Worm (Caenorhabditis elegans) whole organism, L4 larva: ENCODE results near the gene kars-1.

ENCODE experiments used
- F26F4.8 ChIP-seq: fragments of 200-800 bp; sonication (Bioruptor generic); conservative IDR thresholded peaks from 2 replicates; pipeline ENCODE4 v1.3.6; 2022; ENCODE audit warnings: missing genetic modification characterization, missing compliant biosample characterization
- F37D6.2 ChIP-seq: sonication (generic microtip); optimal IDR thresholded peaks from 2 replicates; lab custom pipeline; 2016; ENCODE audit warnings: mild to moderate bottlenecking, missing genetic modification characterization, missing compliant biosample characterization
- T20F7.1 ChIP-seq: fragments of 200-800 bp; sonication (Bioruptor generic); optimal IDR thresholded peaks from 2 replicates; lab custom pipeline; 2018; ENCODE audit warnings: mild to moderate bottlenecking, missing genetic modification characterization, missing compliant biosample characterization
- Y5F2A.4 ChIP-seq: fragments of 200-800 bp; sonication (Bioruptor generic); optimal IDR thresholded peaks from 2 replicates; lab custom pipeline; 2018; ENCODE audit warnings: mild to moderate bottlenecking, missing genetic modification characterization, missing compliant biosample characterization
- Y75B8A.6 ChIP-seq: fragments of 200-800 bp; sonication (Bioruptor generic); IDR thresholded peaks from 2 replicates; pipeline ENCODE4 v1.3.6; 2022; ENCODE audit warnings: missing genetic modification reagents, missing genetic modification characterization, missing compliant biosample characterization
- aha-1 ChIP-seq: fragments of 150-350 bp; peaks from one replicate; lab custom pipeline; 2014; ENCODE audit warnings: missing biosample characterization, missing genetic modification characterization
- ama-1 ChIP-seq: fragments of 150-350 bp; optimal IDR thresholded peaks from 2 replicates; lab custom pipeline; 2014; ENCODE audit warnings: inconsistent platforms, mixed read lengths
- arid-1 ChIP-seq: fragments of 200-800 bp; sonication (Bioruptor generic); conservative IDR thresholded peaks from 2 replicates; pipeline ENCODE4 v1.3.6; 2022; ENCODE audit warnings: missing genetic modification reagents, missing genetic modification characterization, missing compliant biosample characterization
- ceh-32 ChIP-seq: sonication (generic microtip); optimal IDR thresholded peaks from 2 replicates; lab custom pipeline; 2016; ENCODE audit warnings: mild to moderate bottlenecking, missing genetic modification characterization, missing compliant biosample characterization; ENCODE audit not compliant: poor library complexity
- ceh-62 ChIP-seq: sonication (generic microtip); optimal IDR thresholded peaks from 2 replicates; lab custom pipeline; 2017; ENCODE audit warnings: missing biosample characterization, missing genetic modification characterization
- ceh-82 ChIP-seq: sonication (generic microtip); optimal IDR thresholded peaks from 2 replicates; lab custom pipeline; 2017; ENCODE audit warnings: missing biosample characterization, missing genetic modification characterization
- ces-1 ChIP-seq: fragments of 150-350 bp; sonication (generic microtip); optimal IDR thresholded peaks from 4 replicates; lab custom pipeline; 2014; ENCODE audit warnings: missing biosample characterization, missing genetic modification reagents, missing genetic modification characterization
- ctbp-1 ChIP-seq: fragments of 200-800 bp; sonication (Bioruptor generic); IDR thresholded peaks from 2 replicates; pipeline ENCODE4 v1.3.6; 2022; ENCODE audit warnings: missing genetic modification reagents, missing genetic modification characterization, missing compliant biosample characterization
- daf-12 ChIP-seq: fragments of 150-350 bp; optimal IDR thresholded peaks from 2 replicates; lab custom pipeline; 2014; ENCODE audit warnings: missing biosample characterization, missing genetic modification reagents, missing genetic modification characterization
- daf-16 ChIP-seq, 3 experiments: sonication (generic microtip); optimal IDR thresholded peaks; 2 replicates each; lab custom pipeline; 2016 to 2017; ENCODE audit warnings: missing genetic modification characterization in 3 of 3, missing genetic modification reagents in 3 of 3, mild to moderate bottlenecking in 2 of 3, missing compliant biosample characterization in 2 of 3, missing biosample characterization in 1 of 3, moderate library complexity in 1 of 3
- dmd-6 ChIP-seq: fragments of 200-800 bp; sonication (Bioruptor generic); IDR thresholded peaks from 2 replicates; pipeline ENCODE4 v1.3.6; 2022; ENCODE audit warnings: missing genetic modification reagents, missing genetic modification characterization, missing compliant biosample characterization
- dpl-1 ChIP-seq: fragments of 150-350 bp; optimal IDR thresholded peaks from 2 replicates; lab custom pipeline; 2014; ENCODE audit warnings: missing biosample characterization, missing genetic modification reagents, missing genetic modification characterization
- duxl-1 ChIP-seq: sonication (generic microtip); optimal IDR thresholded peaks from 2 replicates; lab custom pipeline; 2016; ENCODE audit warnings: mild to moderate bottlenecking, missing genetic modification characterization, moderate library complexity, missing compliant biosample characterization; ENCODE audit not compliant: poor library complexity
- dve-1 ChIP-seq: sonication (generic microtip); optimal IDR thresholded peaks from 2 replicates; lab custom pipeline; 2017; ENCODE audit warnings: antibody characterized with exemption, mild to moderate bottlenecking, missing genetic modification characterization, missing compliant biosample characterization; ENCODE audit not compliant: insufficient read depth
- fkh-10 ChIP-seq: fragments of 150-350 bp; optimal IDR thresholded peaks from 2 replicates; lab custom pipeline; 2014; ENCODE audit warnings: missing biosample characterization, missing genetic modification reagents, missing genetic modification characterization
- fos-1 ChIP-seq: fragments of 150-350 bp; optimal IDR thresholded peaks from 2 replicates; lab custom pipeline; 2014; ENCODE audit warnings: missing biosample characterization, missing genetic modification characterization
- hlh-11 ChIP-seq: fragments of 200-800 bp; sonication (Bioruptor generic); optimal IDR thresholded peaks from 2 replicates; lab custom pipeline; 2018; ENCODE audit warnings: mild to moderate bottlenecking, missing genetic modification characterization, missing compliant biosample characterization
- hlh-30 ChIP-seq: sonication (generic microtip); optimal IDR thresholded peaks from 2 replicates; lab custom pipeline; 2017; ENCODE audit warnings: antibody characterized with exemption, mild to moderate bottlenecking, missing genetic modification characterization, missing compliant biosample characterization; ENCODE audit not compliant: insufficient read depth
- lim-7 ChIP-seq: fragments of 200-800 bp; sonication (Bioruptor generic); IDR thresholded peaks from 2 replicates; pipeline ENCODE4 v1.3.6; 2022; ENCODE audit warnings: missing genetic modification characterization, missing compliant biosample characterization
- lin-1 ChIP-seq: fragments of 200-800 bp; sonication (Bioruptor generic); IDR thresholded peaks from 2 replicates; pipeline ENCODE4 v1.3.6; 2022; ENCODE audit warnings: missing genetic modification reagents, missing genetic modification characterization, missing compliant biosample characterization
- lin-29 ChIP-seq: fragments of 200-800 bp; sonication (Bioruptor generic); IDR thresholded peaks from 2 replicates; pipeline ENCODE4 v1.3.6; 2022; ENCODE audit warnings: missing genetic modification reagents, missing genetic modification characterization, missing compliant biosample characterization
- lin-38 ChIP-seq: fragments of 200-800 bp; sonication (Bioruptor generic); IDR thresholded peaks from 2 replicates; pipeline ENCODE4 v1.3.6; 2022; ENCODE audit warnings: missing genetic modification reagents, missing genetic modification characterization, missing compliant biosample characterization
- lsy-2 ChIP-seq, 2 experiments: fragments of 150-350 bp in 1 of 2; sonication (generic microtip) in 1 of 2; optimal IDR thresholded peaks; 2 replicates each; lab custom pipeline; 2014 to 2017; ENCODE audit warnings: missing biosample characterization in 2 of 2, missing genetic modification characterization in 2 of 2
- mdl-1 ChIP-seq, 2 experiments: fragments of 150-350 bp in 1 of 2; sonication (generic microtip) in 1 of 2; optimal IDR thresholded peaks; 2 replicates each; lab custom pipeline; 2014 to 2017; ENCODE audit warnings: missing biosample characterization in 2 of 2, missing genetic modification characterization in 2 of 2
- mep-1 ChIP-seq: fragments of 150-350 bp; sonication (generic microtip); optimal IDR thresholded peaks from 3 replicates; lab custom pipeline; 2014; ENCODE audit warnings: missing biosample characterization, missing genetic modification characterization
- mes-2 ChIP-seq: sonication (generic microtip); optimal IDR thresholded peaks from 2 replicates; lab custom pipeline; 2016; ENCODE audit warnings: missing genotype, mild to moderate bottlenecking, missing genetic modification characterization, missing compliant biosample characterization; ENCODE audit not compliant: poor library complexity, severe bottlenecking
- mxl-3 ChIP-seq: fragments of 200-800 bp; sonication (Bioruptor generic); optimal IDR thresholded peaks from 2 replicates; lab custom pipeline; 2018; ENCODE audit warnings: mild to moderate bottlenecking, missing genetic modification characterization, missing compliant biosample characterization
- nhr-10 ChIP-seq: fragments of 150-350 bp; optimal IDR thresholded peaks from 2 replicates; lab custom pipeline; 2014; ENCODE audit warnings: missing biosample characterization, missing genetic modification characterization
- nhr-102 ChIP-seq: sonication (generic microtip); optimal IDR thresholded peaks from 2 replicates; lab custom pipeline; 2016; ENCODE audit warnings: mild to moderate bottlenecking, missing genetic modification characterization, moderate library complexity, missing compliant biosample characterization
- nhr-28 ChIP-seq: fragments of 150-350 bp; optimal IDR thresholded peaks from 2 replicates; lab custom pipeline; 2014; ENCODE audit warnings: missing biosample characterization, missing genetic modification characterization
- nhr-6 ChIP-seq: fragments of 150-350 bp; optimal IDR thresholded peaks from 2 replicates; lab custom pipeline; 2014; ENCODE audit warnings: missing biosample characterization, missing genetic modification characterization
- nhr-76 ChIP-seq: fragments of 150-350 bp; optimal IDR thresholded peaks from 2 replicates; lab custom pipeline; 2014; ENCODE audit warnings: missing biosample characterization, missing genetic modification characterization
- rbr-2 ChIP-seq: sonication (generic microtip); optimal IDR thresholded peaks from 2 replicates; lab custom pipeline; 2016; ENCODE audit warnings: missing genotype, missing genetic modification characterization, missing compliant biosample characterization
- saeg-2 ChIP-seq: fragments of 200-800 bp; sonication (Bioruptor generic); IDR thresholded peaks from 2 replicates; pipeline ENCODE4 v1.3.6; 2022; ENCODE audit warnings: missing genetic modification reagents, missing genetic modification characterization, missing compliant biosample characterization
- snpc-4 ChIP-seq: fragments of 150-350 bp; optimal IDR thresholded peaks from 2 replicates; lab custom pipeline; 2014; ENCODE audit warnings: missing biosample characterization, missing genetic modification characterization
- tra-1 ChIP-seq: fragments of 200-800 bp; sonication (Bioruptor generic); IDR thresholded peaks from 2 replicates; pipeline ENCODE4 v1.3.6; 2022; ENCODE audit warnings: missing genetic modification reagents, missing genetic modification characterization, missing compliant biosample characterization
- unc-130 ChIP-seq: sonication (generic microtip); optimal IDR thresholded peaks from 2 replicates; lab custom pipeline; 2016; ENCODE audit warnings: missing genetic modification reagents, missing genetic modification characterization, missing compliant biosample characterization
- zfp-2 ChIP-seq: sonication (generic microtip); optimal IDR thresholded peaks from 2 replicates; lab custom pipeline; 2016; ENCODE audit warnings: mild to moderate bottlenecking, missing genetic modification characterization, missing compliant biosample characterization
- zfp-3 ChIP-seq: fragments of 200-800 bp; sonication (Bioruptor generic); conservative IDR thresholded peaks from 2 replicates; pipeline ENCODE4 v1.3.6; 2022; ENCODE audit warnings: missing genetic modification reagents, missing genetic modification characterization, missing compliant biosample characterization
- ztf-7 ChIP-seq: fragments of 150-350 bp; optimal IDR thresholded peaks from 2 replicates; lab custom pipeline; 2014; ENCODE audit warnings: missing biosample characterization, missing genetic modification characterization

Gene kars-1

ce11 chrII:7051778-7052177, 20.4 kb downstream of the kars-1 start, which contains the start of gene ZK1127.12:
Gene ZK1127.12 (plus strand): TSS chrII:7052078.
- TF ChIP-seq ceh-32 (no peak), dmd-6 (GFP tag; lab: Robert Waterston, UW) (no peak), lin-38 (GFP tag; lab: Robert Waterston, UW) (0 out of 2 replicates have a peak, but pooled peaks have one; percentile 28)

DNA sequence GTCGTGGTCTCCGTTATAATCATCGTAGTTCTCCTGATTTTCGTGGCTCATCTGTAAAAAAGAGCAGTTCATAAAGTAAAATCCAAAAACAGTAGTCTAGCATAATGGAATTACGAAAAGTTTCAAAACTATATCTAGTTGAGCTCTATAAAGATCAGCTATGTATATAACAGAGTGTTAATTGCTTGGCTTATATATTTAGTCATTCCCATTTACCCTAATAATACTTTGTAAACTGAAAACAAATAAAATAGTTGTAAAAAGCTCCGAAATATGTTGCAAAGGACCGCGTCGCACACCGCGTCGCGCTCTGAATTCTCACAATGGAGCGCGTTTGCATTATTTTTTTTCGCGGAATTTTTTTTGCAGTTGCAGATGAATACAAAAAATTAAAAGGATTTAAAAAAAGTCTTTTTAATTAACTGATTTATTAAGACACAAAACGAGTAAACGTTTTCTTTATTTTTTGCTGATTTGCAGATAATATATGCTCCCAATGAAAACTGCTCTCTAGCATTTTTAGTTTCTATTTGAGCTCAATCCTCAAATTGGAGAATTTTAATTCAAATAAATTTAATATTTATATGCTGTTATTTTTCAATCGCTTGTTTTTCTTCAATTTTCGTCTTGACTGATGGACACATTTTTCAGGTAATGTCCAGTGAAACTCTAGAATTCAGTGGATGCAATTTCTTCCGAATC, 22.0 kb downstream of the kars-1 start, which contains the start of the genes tcer-1 and ZK1127.5:
TSS of gene tcer-1 (minus strand) at position 51 of the 702 bp plus-strand sequence.
TSS of gene ZK1127.5 (plus strand) at position 652 of the 702 bp plus-strand sequence.
- TF ChIP-seq T20F7.1 (GFP tag; lab: Kevin White, UChicago) (peak; percentile 57), fos-1 (tag; lab: Kevin White, UChicago) (no peak), saeg-2 (GFP tag; lab: Robert Waterston, UW) (no peak), ctbp-1 (no peak), ces-1 (GFP tag; lab: Kevin White, UChicago) (no peak), hlh-30 (tag; lab: Kevin White, UChicago) (peak; percentile 36), ztf-7 (tag; lab: Kevin White, UChicago) (no peak), ceh-62 (tag; lab: Kevin White, UChicago) (no peak), lsy-2 (tag; optimal IDR thresholded peaks at IDR 0.05; lab: Kevin White, UChicago) (peak in 1 of 2 experiments; percentile 83), arid-1 (GFP tag; lab: Robert Waterston, UW) (no peak), lin-38 (GFP tag; lab: Robert Waterston, UW) (peak; percentile 96), lim-7 (GFP tag; lab: Robert Waterston, UW) (no peak), dmd-6 (GFP tag; lab: Robert Waterston, UW) (0 out of 2 replicates have a peak, but pooled peaks have one; percentile 9), duxl-1 (tag; lab: Kevin White, UChicago) (no peak), F26F4.8 (no peak), Y75B8A.6 (no peak), dpl-1 (GFP tag; lab: Kevin White, UChicago) (peak; percentile 65), nhr-102 (no peak), Y5F2A.4 (GFP tag; lab: Kevin White, UChicago) (no peak), dve-1 (tag; lab: Kevin White, UChicago) (peak; percentile 50), nhr-6 (tag; lab: Kevin White, UChicago) (peak; percentile 44), nhr-28 (tag; lab: Kevin White, UChicago) (peak; percentile 18), ceh-82 (tag; lab: Kevin White, UChicago) (no peak), mxl-3 (GFP tag; lab: Kevin White, UChicago) (no peak), mep-1 (tag; lab: Kevin White, UChicago) (peak; percentile 65), mes-2 (tag; lab: Kevin White, UChicago) (peak; percentile 68), zfp-2 (no peak), hlh-11 (tag; lab: Kevin White, UChicago) (no peak), tra-1 (no peak), daf-12 (tag; lab: Kevin White, UChicago) (no peak), aha-1 (tag; lab: Kevin White, UChicago) (no peak), ama-1 (lab: Kevin White, UChicago) (no peak), lin-1 (GFP tag; lab: Robert Waterston, UW) (no peak), mdl-1 (tag; optimal IDR thresholded peaks at IDR 0.05; lab: Kevin White, UChicago) (peak in 1 of 2 experiments; percentile 6), daf-16 (GFP tag; optimal IDR thresholded peaks at IDR 0.05; lab: Kevin White, UChicago) (no peak), daf-16 (tag; optimal IDR thresholded peaks at IDR 0.05; lab: Kevin White, UChicago) (peak; percentile 31), F37D6.2 (tag; lab: Kevin White, UChicago) (no peak), snpc-4 (tag; lab: Kevin White, UChicago) (no peak), fkh-10 (GFP tag; lab: Kevin White, UChicago) (no peak), rbr-2 (peak; percentile 30), nhr-76 (no peak), lin-29 (no peak), nhr-10 (no peak), unc-130 (GFP tag; lab: Kevin White, UChicago) (peak; percentile 43), zfp-3 (no peak)
